Fruit fly (Drosophila melanogaster) whole organism, embryonic: ENCODE data around the gene CG6867.
A peak's percentile ranks its signal among the peaks of the same experiment; 100 is the strongest.

Experiments
- Adf1 ChIP-seq: fragments of 200-800 bp; sonication (Bioruptor generic); IDR thresholded peaks from 2 replicates; pipeline ENCODE4 v1.3.6; 2022; ENCODE audit warnings: missing biosample characterization, missing genetic modification characterization
- Asciz ChIP-seq: fragments of 200-800 bp; sonication (Bioruptor generic); optimal IDR thresholded peaks from 2 replicates; lab custom pipeline; 2017; ENCODE audit warnings: missing biosample characterization, mild to moderate bottlenecking, missing genetic modification characterization, missing genetic modification reagents
- B-H1 ChIP-seq: fragments of 200-800 bp; sonication (Bioruptor generic); IDR thresholded peaks from 3 replicates; pipeline ENCODE4 v1.3.6; 2022; ENCODE audit warnings: missing biosample characterization, missing genetic modification characterization
- CG10321 ChIP-seq: fragments of 200-800 bp; sonication (Bioruptor generic); IDR thresholded peaks from 2 replicates; pipeline ENCODE4 v1.3.6; 2022; ENCODE audit warnings: missing biosample characterization, missing genetic modification characterization
- CG11093 ChIP-seq: fragments of 200-800 bp; sonication (Bioruptor generic); IDR thresholded peaks from 3 replicates; pipeline ENCODE4 v1.3.6; 2022; ENCODE audit warnings: missing biosample characterization, missing genetic modification characterization
- CG12659 ChIP-seq: fragments of 200-800 bp; sonication (Bioruptor generic); optimal IDR thresholded peaks from 3 replicates; lab custom pipeline; 2017; ENCODE audit warnings: mild to moderate bottlenecking, missing biosample characterization, missing genetic modification reagents, missing genetic modification characterization
- CG13775 ChIP-seq: fragments of 200-800 bp; sonication (Bioruptor generic); optimal IDR thresholded peaks from 3 replicates; lab custom pipeline; 2017; ENCODE audit warnings: missing biosample characterization, mild to moderate bottlenecking, missing genetic modification characterization
- CG13894 ChIP-seq: fragments of 200-800 bp; sonication (Bioruptor generic); optimal IDR thresholded peaks from 3 replicates; lab custom pipeline; 2018; ENCODE audit warnings: missing biosample characterization, mild to moderate bottlenecking, missing genetic modification characterization, moderate library complexity
- CG17328 ChIP-seq: fragments of 200-800 bp; sonication (Bioruptor generic); IDR thresholded peaks from 2 replicates; pipeline ENCODE4 v1.3.6; 2022; ENCODE audit warnings: missing biosample characterization, missing genetic modification characterization
- CG17568 ChIP-seq: fragments of 200-800 bp; sonication (Bioruptor generic); optimal IDR thresholded peaks from 2 replicates; lab custom pipeline; 2018; ENCODE audit warnings: missing biosample characterization, mild to moderate bottlenecking, missing genetic modification characterization, moderate library complexity
- CG31388 ChIP-seq: fragments of 200-800 bp; sonication (Bioruptor generic); optimal IDR thresholded peaks from 2 replicates; lab custom pipeline; 2016; ENCODE audit warnings: missing biosample characterization, missing genetic modification characterization
- CG32532 ChIP-seq: fragments of 200-800 bp; sonication (Bioruptor generic); IDR thresholded peaks from 2 replicates; pipeline ENCODE4 v1.3.6; 2022; ENCODE audit warnings: missing biosample characterization, missing genetic modification characterization
- CG34376 ChIP-seq: fragments of 200-800 bp; sonication (Bioruptor generic); optimal IDR thresholded peaks from 2 replicates; lab custom pipeline; 2018; ENCODE audit warnings: missing biosample characterization, mild to moderate bottlenecking, missing genetic modification characterization
- CG3726 ChIP-seq: fragments of 200-800 bp; sonication (Bioruptor generic); IDR thresholded peaks from 3 replicates; pipeline ENCODE4, ENCODE4 v1.3.6; 2022; ENCODE audit warnings: missing biosample characterization, missing genetic modification characterization
- CG42726 ChIP-seq: fragments of 200-800 bp; sonication (Bioruptor generic); IDR thresholded peaks from 2 replicates; pipeline ENCODE4 v1.3.6; 2022; ENCODE audit warnings: missing biosample characterization, missing genetic modification characterization; ENCODE audit not compliant: partially characterized antibody
- CG4404 ChIP-seq: fragments of 200-800 bp; sonication (Bioruptor generic); IDR thresholded peaks from 2 replicates; pipeline ENCODE4 v1.3.6; 2022; ENCODE audit warnings: missing biosample characterization, missing genetic modification characterization
- CG4730 ChIP-seq: fragments of 200-800 bp; sonication (Bioruptor generic); IDR thresholded peaks from 2 replicates; pipeline ENCODE4 v1.3.6; 2022; ENCODE audit warnings: missing biosample characterization, missing genetic modification characterization
- CG4820 ChIP-seq: fragments of 200-800 bp; sonication (Bioruptor generic); optimal IDR thresholded peaks from 3 replicates; lab custom pipeline; 2016; ENCODE audit warnings: missing biosample characterization, missing genetic modification characterization
- D ChIP-seq, 2 experiments: fragments of 200-800 bp in 1 of 2; fragments of >200 bp in 1 of 2; sonication (Bioruptor generic) in 1 of 2; optimal IDR thresholded peaks; 2 replicates in 1 of 2; 3 replicates in 1 of 2; lab custom pipeline; 2017; ENCODE audit warnings: mild to moderate bottlenecking in 1 of 2, missing biosample characterization in 1 of 2, missing genetic modification characterization in 1 of 2, missing genetic modification reagents in 1 of 2
- E2f2 ChIP-seq: fragments of 200-800 bp; sonication (Bioruptor generic); IDR thresholded peaks from 2 replicates; pipeline ENCODE4 v1.3.6; 2022; ENCODE audit warnings: missing biosample characterization, missing genetic modification characterization
- Ets97D ChIP-seq: fragments of 200-800 bp; sonication (Bioruptor generic); optimal IDR thresholded peaks from 3 replicates; lab custom pipeline; 2016; ENCODE audit warnings: missing biosample characterization, missing genetic modification characterization
- NC2β ChIP-seq: fragments of 200-800 bp; sonication (Bioruptor generic); optimal IDR thresholded peaks from 2 replicates; lab custom pipeline; 2016; ENCODE audit warnings: missing biosample characterization, missing genetic modification characterization
- Opbp ChIP-seq: fragments of 200-800 bp; sonication (Bioruptor generic); IDR thresholded peaks from 3 replicates; pipeline ENCODE4 v1.3.6; 2022; ENCODE audit warnings: missing biosample characterization, missing genetic modification characterization; ENCODE audit not compliant: partially characterized antibody
- Sox100B ChIP-seq: fragments of 200-800 bp; sonication (Bioruptor generic); optimal IDR thresholded peaks from 3 replicates; lab custom pipeline; 2018; ENCODE audit warnings: missing biosample characterization, mild to moderate bottlenecking, missing genetic modification characterization
- al ChIP-seq: fragments of 200-800 bp; sonication (Bioruptor generic); IDR thresholded peaks from 2 replicates; pipeline ENCODE4 v1.3.6; 2022; ENCODE audit warnings: missing biosample characterization, missing genetic modification characterization
- caup ChIP-seq: fragments of 200-800 bp; sonication (Bioruptor generic); optimal IDR thresholded peaks from 3 replicates; lab custom pipeline; 2017; ENCODE audit warnings: missing biosample characterization, mild to moderate bottlenecking, missing genetic modification characterization, moderate library complexity; ENCODE audit not compliant: severe bottlenecking
- ci ChIP-seq: fragments of 200-800 bp; sonication (Bioruptor generic); IDR thresholded peaks from 3 replicates; pipeline ENCODE4 v1.3.6; 2022; ENCODE audit warnings: missing biosample characterization, missing genetic modification characterization
- crol ChIP-seq: fragments of 200-800 bp; sonication (Bioruptor generic); IDR thresholded peaks from 2 replicates; pipeline ENCODE4 v1.3.6; 2022; ENCODE audit warnings: missing biosample characterization, missing genetic modification characterization
- dmrt11E ChIP-seq: fragments of 200-800 bp; sonication (Bioruptor generic); optimal IDR thresholded peaks from 3 replicates; lab custom pipeline; 2018; ENCODE audit warnings: missing biosample characterization, mild to moderate bottlenecking, missing genetic modification characterization, moderate library complexity
- dmrt99B ChIP-seq: fragments of 200-800 bp; sonication (Bioruptor generic); optimal IDR thresholded peaks from 2 replicates; lab custom pipeline; 2018; ENCODE audit warnings: missing biosample characterization, mild to moderate bottlenecking, missing genetic modification characterization, moderate library complexity
- fd64A ChIP-seq: fragments of 200-800 bp; sonication (Bioruptor generic); optimal IDR thresholded peaks from 3 replicates; lab custom pipeline; 2018; ENCODE audit warnings: missing biosample characterization, mild to moderate bottlenecking, missing genetic modification characterization
- ftz-f1 ChIP-seq: fragments of 200-800 bp; sonication (Bioruptor generic); optimal IDR thresholded peaks from 2 replicates; lab custom pipeline; 2016; ENCODE audit warnings: missing biosample characterization, missing genetic modification characterization
- h ChIP-seq: fragments of >200 bp; optimal IDR thresholded peaks from 2 replicates; lab custom pipeline; 2017
- ham ChIP-seq: fragments of 200-800 bp; sonication (Bioruptor generic); IDR thresholded peaks from 2 replicates; pipeline ENCODE4 v1.3.6; 2022; ENCODE audit warnings: missing biosample characterization, missing genetic modification characterization
- hkb ChIP-seq, 2 experiments: fragments of 200-800 bp in 1 of 2; fragments of >200 bp in 1 of 2; sonication (Bioruptor generic) in 1 of 2; IDR thresholded peaks in 1 of 2; optimal IDR thresholded peaks in 1 of 2; 2 replicates each; pipeline versions ENCODE4 v1.3.6 to Lab custom; 2017 to 2022; ENCODE audit warnings: missing biosample characterization in 1 of 2, missing genetic modification characterization in 1 of 2
- mam ChIP-seq: fragments of 200-800 bp; sonication (Bioruptor generic); optimal IDR thresholded peaks from 3 replicates; lab custom pipeline; 2016; ENCODE audit warnings: missing biosample characterization, missing genetic modification characterization
- ssp ChIP-seq: fragments of 200-800 bp; sonication (Bioruptor generic); IDR thresholded peaks from 2 replicates; pipeline ENCODE4 v1.3.6; 2022; ENCODE audit warnings: missing biosample characterization, missing genetic modification characterization
- tup ChIP-seq: fragments of 200-800 bp; sonication (Bioruptor generic); optimal IDR thresholded peaks from 2 replicates; lab custom pipeline; 2016; ENCODE audit warnings: missing biosample characterization, mild to moderate bottlenecking, missing genetic modification characterization, moderate library complexity
- vvl ChIP-seq: fragments of 200-800 bp; sonication (Bioruptor generic); IDR thresholded peaks from 2 replicates; pipeline ENCODE4 v1.3.6; 2022; ENCODE audit warnings: missing biosample characterization, missing genetic modification characterization
- wdn ChIP-seq: fragments of 200-800 bp; sonication (Bioruptor generic); IDR thresholded peaks from 2 replicates; pipeline ENCODE4 v1.3.6; 2022; ENCODE audit warnings: missing biosample characterization, missing genetic modification characterization

The CG6867 gene

DNA sequence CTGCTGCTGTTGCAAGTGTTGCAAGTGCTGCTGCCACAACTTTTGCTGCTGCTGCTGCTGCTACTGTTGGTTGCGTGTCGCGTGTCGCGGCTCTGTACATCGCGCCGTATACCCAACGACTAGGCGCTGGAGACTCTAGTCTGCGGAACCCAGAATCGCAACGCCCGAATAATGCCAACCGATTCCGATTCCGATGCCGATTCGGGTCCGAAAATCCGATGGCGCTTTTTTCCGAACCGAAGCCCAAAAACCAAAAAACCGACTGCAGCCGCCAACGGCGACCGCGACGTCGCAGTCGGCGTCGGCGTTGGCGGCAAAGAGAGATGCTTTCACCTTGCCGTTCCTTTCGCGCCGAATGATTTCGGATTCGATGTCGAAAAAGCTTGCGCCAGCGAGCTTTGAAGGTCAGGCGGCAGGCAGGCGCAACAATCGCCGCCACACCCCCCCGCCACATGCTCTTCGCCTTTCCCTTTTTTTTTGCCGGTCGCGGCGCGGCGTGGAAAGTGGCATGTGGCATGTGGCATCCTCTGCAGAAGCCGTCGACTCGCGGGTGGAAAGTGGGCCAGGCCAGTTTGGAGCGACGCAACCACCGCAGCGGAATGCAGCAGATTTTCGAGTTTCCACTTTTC, 39.6 kb downstream of the CG6867 start, which contains the start of gene Sh (continued):
- TF ChIP-seq tup (GFP tag; lab: Kevin White, UChicago) (no peak), CG17328 (GFP tag; lab: Robert Waterston, UW) (no peak), CG42726 (GFP tag; lab: Robert Waterston, UW) (no peak), CG31388 (GFP tag; lab: Kevin White, UChicago) (no peak), CG3726 (no peak), mam (GFP tag; lab: Kevin White, UChicago) (no peak), caup (GFP tag; lab: Kevin White, UChicago) (no peak), al (GFP tag; lab: Robert Waterston, UW) (no peak), dmrt99B (no peak), ssp (GFP tag; lab: Robert Waterston, UW) (no peak), CG11093 (GFP tag; lab: Robert Waterston, UW) (no peak), Adf1 (GFP tag; lab: Robert Waterston, UW) (peak; percentile 94), E2f2 (GFP tag; lab: Robert Waterston, UW) (peak; percentile 11; the same call in 1 of the 2 replicates), CG13894 (peak; percentile 99), CG4730 (GFP tag; lab: Robert Waterston, UW) (no peak), h (no peak), CG4404 (GFP tag; lab: Robert Waterston, UW) (no peak), CG32532 (GFP tag; lab: Robert Waterston, UW) (no peak), D (optimal IDR thresholded peaks at IDR 0.05; lab: Kevin White, UChicago) (no peak), D (GFP tag; optimal IDR thresholded peaks at IDR 0.05; lab: Kevin White, UChicago) (no peak), Sox100B (GFP tag; lab: Kevin White, UChicago) (no peak), vvl (no peak), Asciz (GFP tag; lab: Kevin White, UChicago) (no peak), crol (GFP tag; lab: Robert Waterston, UW) (peak; percentile 78), B-H1 (GFP tag; lab: Robert Waterston, UW) (no peak), NC2β (GFP tag; lab: Kevin White, UChicago) (no peak), ci (GFP tag; lab: Robert Waterston, UW) (no peak), CG12659 (GFP tag; lab: Kevin White, UChicago) (no peak), CG10321 (GFP tag; lab: Robert Waterston, UW) (no peak), ftz-f1 (GFP tag; lab: Kevin White, UChicago) (peak; percentile 59)
- TF ChIP-seq, all 482 proteins: peak for 9

DNA sequence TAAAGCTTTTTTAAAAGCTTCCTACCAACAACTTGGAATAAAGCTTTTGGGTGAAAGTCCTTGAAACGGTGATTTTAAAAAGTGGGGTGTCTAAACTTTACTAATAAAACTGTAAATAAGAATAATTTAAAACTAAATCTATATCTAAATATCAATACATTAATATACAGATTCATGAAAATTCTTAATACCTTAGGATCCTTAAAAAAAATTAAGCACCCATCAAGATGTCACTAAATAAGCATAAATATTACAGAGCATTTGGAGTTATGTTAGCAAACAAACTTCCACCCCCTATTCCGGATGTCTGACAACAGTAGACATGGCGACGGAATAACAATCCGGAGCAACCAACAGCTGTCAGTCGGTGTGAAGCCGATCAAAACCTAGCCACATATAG, 40.5 kb downstream of the CG6867 start, which contains the start of gene Dhc16F:
TSS of gene Dhc16F (plus strand) at position 301 of the 400 bp plus-strand sequence.
- TF ChIP-seq wdn = no peak
- no peak for TF ChIP-seq dmrt11E (tag; lab: Kevin White, UChicago)
- no peak for TF ChIP-seq Opbp (GFP tag; lab: Robert Waterston, UW)
- TF ChIP-seq CG34376 (GFP tag; lab: Kevin White, UChicago) = no peak
- no peak for TF ChIP-seq D (optimal IDR thresholded peaks at IDR 0.05; lab: Kevin White, UChicago)
- TF ChIP-seq D (GFP tag; optimal IDR thresholded peaks at IDR 0.05; lab: Kevin White, UChicago) = no peak
- TF ChIP-seq B-H1 (GFP tag; lab: Robert Waterston, UW) = no peak
- no peak for TF ChIP-seq CG4820
- TF ChIP-seq ham = no peak
- no peak for TF ChIP-seq CG13775
- TF ChIP-seq fd64A = no peak
- no peak for TF ChIP-seq hkb (optimal IDR thresholded peaks at IDR 0.05; lab: Kevin White, UChicago)
- TF ChIP-seq hkb (GFP tag; IDR thresholded peaks at IDR 0.05; lab: Robert Waterston, UW) = no peak
- no peak for TF ChIP-seq CG17568 (GFP tag; lab: Kevin White, UChicago)
- no peak for TF ChIP-seq CG4730 (GFP tag; lab: Robert Waterston, UW)
- TF ChIP-seq Ets97D (GFP tag; lab: Kevin White, UChicago) = no peak
